Worm (Caenorhabditis elegans) whole organism, early embryonic: Measurements from ENCODE around the gene F01G10.10.

Experiments used
- B0310.2 ChIP-seq: sonication (generic microtip); optimal IDR thresholded peaks from 2 replicates; lab custom pipeline; 2016; ENCODE audit warnings: mild to moderate bottlenecking, missing genetic modification characterization, missing compliant biosample characterization
- F13C5.2 ChIP-seq: sonication (generic microtip); optimal IDR thresholded peaks from 2 replicates; lab custom pipeline; 2017; ENCODE audit warnings: mild to moderate bottlenecking, missing genetic modification characterization, inconsistent platforms, missing compliant biosample characterization
- aly-1 ChIP-seq: sonication (generic microtip); optimal IDR thresholded peaks from 2 replicates; lab custom pipeline; 2016; ENCODE audit warnings: missing genetic modification characterization, missing compliant biosample characterization
- ama-1 ChIP-seq: fragments of 150-350 bp; optimal IDR thresholded peaks from 2 replicates; lab custom pipeline; 2014
- ceh-13 ChIP-seq: fragments of 200-800 bp; sonication (Bioruptor generic); optimal IDR thresholded peaks from 2 replicates; lab custom pipeline; 2018; ENCODE audit warnings: mild to moderate bottlenecking, missing genetic modification characterization, missing compliant biosample characterization
- ceh-36 ChIP-seq: sonication (generic microtip); optimal IDR thresholded peaks from 2 replicates; lab custom pipeline; 2016; ENCODE audit warnings: missing genetic modification characterization, inconsistent platforms, missing compliant biosample characterization
- ets-7 ChIP-seq: sonication (generic microtip); optimal IDR thresholded peaks from 2 replicates; lab custom pipeline; 2016; ENCODE audit warnings: missing genotype, missing genetic modification characterization, missing compliant biosample characterization
- flt-1 ChIP-seq: fragments of 200-800 bp; sonication (Bioruptor generic); IDR thresholded peaks from 2 replicates; pipeline ENCODE4 v1.3.6; 2022; ENCODE audit warnings: missing genetic modification characterization, missing compliant biosample characterization
- hmbx-1 ChIP-seq: sonication (generic microtip); optimal IDR thresholded peaks from 2 replicates; lab custom pipeline; 2016; ENCODE audit warnings: mild to moderate bottlenecking, missing genetic modification characterization, missing compliant biosample characterization
- hmg-4 ChIP-seq: fragments of 200-800 bp; sonication (Bioruptor generic); optimal IDR thresholded peaks from 2 replicates; lab custom pipeline; 2018; ENCODE audit warnings: mild to moderate bottlenecking, missing genetic modification characterization, missing compliant biosample characterization
- hnd-1 ChIP-seq: sonication (generic microtip); optimal IDR thresholded peaks from 2 replicates; lab custom pipeline; 2016; ENCODE audit warnings: missing genetic modification characterization, missing compliant biosample characterization
- pes-1 ChIP-seq: fragments of 200-800 bp; sonication (Bioruptor generic); IDR thresholded peaks from 2 replicates; pipeline ENCODE4 v1.3.6; 2022; ENCODE audit warnings: missing genetic modification reagents, missing genetic modification characterization, missing compliant biosample characterization
- scrt-1 ChIP-seq: fragments of 200-800 bp; sonication (Bioruptor generic); IDR thresholded peaks from 2 replicates; pipeline ENCODE4 v1.3.6; 2022; ENCODE audit warnings: missing genetic modification characterization, missing compliant biosample characterization
- sea-1 ChIP-seq: fragments of 200-800 bp; sonication (Bioruptor generic); conservative IDR thresholded peaks from 2 replicates; pipeline ENCODE4 v1.3.6; 2022; ENCODE audit warnings: missing genetic modification characterization, missing compliant biosample characterization
- tbx-11 ChIP-seq: fragments of 200-800 bp; sonication (Bioruptor generic); IDR thresholded peaks from 2 replicates; pipeline ENCODE4 v1.3.6; 2022; ENCODE audit warnings: missing genetic modification characterization, missing compliant biosample characterization
- tbx-37 ChIP-seq: fragments of 200-800 bp; sonication (Bioruptor generic); conservative IDR thresholded peaks from 2 replicates; pipeline ENCODE4 v1.3.6; 2022; ENCODE audit warnings: missing genetic modification reagents, missing genetic modification characterization, missing compliant biosample characterization
- tra-4 ChIP-seq: sonication (generic microtip); optimal IDR thresholded peaks from 2 replicates; lab custom pipeline; 2017; ENCODE audit warnings: missing genetic modification characterization, missing compliant biosample characterization

Gene F01G10.10

ce11 chrIV:10245666-10246210 lies at the start of gene F01G10.10:
TSS of gene F01G10.10 (plus strand) at chrIV:10246160.
- TF ChIP-seq F13C5.2 (tag; lab: Kevin White, UChicago) = no peak
- TF ChIP-seq hmbx-1 = no peak

- TF ChIP-seq B0310.2 (tag; lab: Kevin White, UChicago) = no peak
- TF ChIP-seq sea-1 (GFP tag; lab: Robert Waterston, UW) = no peak
- no peak for TF ChIP-seq ama-1 (lab: Kevin White, UChicago)
- TF ChIP-seq hnd-1 (tag; lab: Kevin White, UChicago) = no peak
- no peak for TF ChIP-seq tbx-11 (GFP tag; lab: Robert Waterston, UW)
- no peak for TF ChIP-seq ceh-13 (GFP tag; lab: Kevin White, UChicago)
- TF ChIP-seq scrt-1 (GFP tag; lab: Robert Waterston, UW) = no peak
- no peak for TF ChIP-seq flt-1
- no peak for TF ChIP-seq ceh-36 (tag; lab: Kevin White, UChicago)
- TF ChIP-seq F13C5.2 (tag; lab: Kevin White, UChicago) = no peak
- TF ChIP-seq hmg-4 (GFP tag; lab: Kevin White, UChicago) = no peak
Observed at ce11 chrIV:10197317-10197867, 48.6 kb upstream of the F01G10.10 start, which contains the start of gene gon-4. TSS of gene gon-4 (plus strand) at chrIV:10197817.

- no peak for TF ChIP-seq ets-7 (tag; lab: Kevin White, UChicago)
- no peak for TF ChIP-seq hmbx-1
- no peak for TF ChIP-seq hnd-1 (tag; lab: Kevin White, UChicago)
- TF ChIP-seq aly-1 (tag; lab: Kevin White, UChicago) = no peak
- TF ChIP-seq hmg-4 (GFP tag; lab: Kevin White, UChicago) = no peak
- TF ChIP-seq ceh-13 (GFP tag; lab: Kevin White, UChicago) = no peak
- TF ChIP-seq flt-1 = no peak
- no peak for TF ChIP-seq B0310.2 (tag; lab: Kevin White, UChicago)
- TF ChIP-seq ceh-36 (tag; lab: Kevin White, UChicago) = no peak
- no peak for TF ChIP-seq tbx-11 (GFP tag; lab: Robert Waterston, UW)
- TF ChIP-seq tra-4 (tag; lab: Kevin White, UChicago) = no peak
- TF ChIP-seq tbx-37 (GFP tag; lab: Robert Waterston, UW) = no peak
- TF ChIP-seq F13C5.2 (tag; lab: Kevin White, UChicago) = no peak
- TF ChIP-seq scrt-1 (GFP tag; lab: Robert Waterston, UW) = no peak
- no peak for TF ChIP-seq ama-1 (lab: Kevin White, UChicago)
- TF ChIP-seq sea-1 (GFP tag; lab: Robert Waterston, UW) = no peak
- no peak for TF ChIP-seq pes-1 (GFP tag; lab: Robert Waterston, UW)
Observed at ce11 chrIV:10206182-10206581, 39.8 kb upstream of the F01G10.10 start, which contains the start of gene K04D7.6. TSS of gene K04D7.6 (minus strand) at chrIV:10206282.

- TF ChIP-seq tbx-37 (GFP tag; lab: Robert Waterston, UW) = no peak
- no peak for TF ChIP-seq flt-1
- TF ChIP-seq hmg-4 (GFP tag; lab: Kevin White, UChicago) = no peak
- no peak for TF ChIP-seq hmbx-1
- no peak for TF ChIP-seq F13C5.2 (tag; lab: Kevin White, UChicago)
- no peak for TF ChIP-seq tra-4 (tag; lab: Kevin White, UChicago)
- no peak for TF ChIP-seq hnd-1 (tag; lab: Kevin White, UChicago)
- TF ChIP-seq ets-7 (tag; lab: Kevin White, UChicago) = no peak
- no peak for TF ChIP-seq scrt-1 (GFP tag; lab: Robert Waterston, UW)
- no peak for TF ChIP-seq pes-1 (GFP tag; lab: Robert Waterston, UW)
- no peak for TF ChIP-seq aly-1 (tag; lab: Kevin White, UChicago)
- no peak for TF ChIP-seq tbx-11 (GFP tag; lab: Robert Waterston, UW)
Observed at ce11 chrIV:10214811-10215210, 31.1 kb upstream of the F01G10.10 start, which contains the start of gene abt-1. TSS of gene abt-1 (minus strand) at chrIV:10214911.

ce11 chrIV:10215393-10215792 lies 30.6 kb upstream of the F01G10.10 start:
- TF ChIP-seq sea-1 (GFP tag; lab: Robert Waterston, UW) = no peak
- TF ChIP-seq aly-1 (tag; lab: Kevin White, UChicago) = no peak
- no peak for TF ChIP-seq hmg-4 (GFP tag; lab: Kevin White, UChicago)
- TF ChIP-seq tbx-37 (GFP tag; lab: Robert Waterston, UW) = no peak
- no peak for TF ChIP-seq tra-4 (tag; lab: Kevin White, UChicago)
- TF ChIP-seq hnd-1 (tag; lab: Kevin White, UChicago) = no peak
- no peak for TF ChIP-seq scrt-1 (GFP tag; lab: Robert Waterston, UW)
- TF ChIP-seq hmbx-1 = no peak
- no peak for TF ChIP-seq flt-1
- no peak for TF ChIP-seq ama-1 (lab: Kevin White, UChicago)
- no peak for TF ChIP-seq tbx-11 (GFP tag; lab: Robert Waterston, UW)
- no peak for TF ChIP-seq ets-7 (tag; lab: Kevin White, UChicago)
- TF ChIP-seq pes-1 (GFP tag; lab: Robert Waterston, UW) = no peak

ce11 chrIV:10216078-10216477 lies 29.9 kb upstream of the F01G10.10 start, which contains the start of gene col-124:
TSS of gene col-124 (plus strand) at chrIV:10216451.
- no peak for TF ChIP-seq F13C5.2 (tag; lab: Kevin White, UChicago)
- TF ChIP-seq tra-4 (tag; lab: Kevin White, UChicago) = no peak
- no peak for TF ChIP-seq B0310.2 (tag; lab: Kevin White, UChicago)
- no peak for TF ChIP-seq ceh-13 (GFP tag; lab: Kevin White, UChicago)
- TF ChIP-seq ceh-36 (tag; lab: Kevin White, UChicago) = no peak
- no peak for TF ChIP-seq hmg-4 (GFP tag; lab: Kevin White, UChicago)
- TF ChIP-seq hmbx-1 = no peak
- no peak for TF ChIP-seq hnd-1 (tag; lab: Kevin White, UChicago)
- no peak for TF ChIP-seq sea-1 (GFP tag; lab: Robert Waterston, UW)
- no peak for TF ChIP-seq pes-1 (GFP tag; lab: Robert Waterston, UW)
- no peak for TF ChIP-seq ama-1 (lab: Kevin White, UChicago)
